Comparison of ENCODE assay signal across 1 worm cellular context in genomic region chrIII:5274715-5275355, ce11.
A peak's percentile ranks its signal among the peaks of the same experiment; 100 is the strongest.
TF ChIP-seq lines count a peak whose summit lies in the region.

Gene daf-41 (minus strand): TSS chrIII:5274765.
Gene toc-1 (plus strand): TSS chrIII:5275251.

TF ChIP-seq in whole organism, L1 larva, 84 proteins besides CTCF, POLR2A, EP300 and RAD21 (continued from another document):
- TF ChIP-seq C34B4.2 (tag; optimal IDR thresholded peaks at IDR 0.05; lab: Kevin White, UChicago) (no peak), aha-1 (tag; optimal IDR thresholded peaks at IDR 0.05; lab: Kevin White, UChicago) (no peak), ztf-4 (tag; optimal IDR thresholded peaks at IDR 0.05; lab: Kevin White, UChicago) (no peak), grh-1 (GFP tag; IDR thresholded peaks at IDR 0.05; lab: Robert Waterston, UW) (no peak), mep-1 (tag; optimal IDR thresholded peaks at IDR 0.05; lab: Kevin White, UChicago) (peak; percentile 82), fkh-10 (GFP tag; optimal IDR thresholded peaks at IDR 0.05; lab: Kevin White, UChicago) (no peak), hlh-17 (GFP tag; optimal IDR thresholded peaks at IDR 0.05; lab: Kevin White, UChicago; ENCODE audit: borderline replicate concordance) (no peak), nhr-11 (tag; optimal IDR thresholded peaks at IDR 0.05; lab: Kevin White, UChicago) (no peak), sptf-1 (tag; optimal IDR thresholded peaks at IDR 0.05; lab: Kevin White, UChicago) (no peak), lin-13 (GFP tag; optimal IDR thresholded peaks at IDR 0.05; lab: Kevin White, UChicago) (peak; percentile 48), snu-23 (GFP tag; optimal IDR thresholded peaks at IDR 0.05; lab: Kevin White, UChicago) (peak; percentile 68), jun-1 (tag; optimal IDR thresholded peaks at IDR 0.05; lab: Kevin White, UChicago) (peak; percentile 20), F16B12.6 (tag; optimal IDR thresholded peaks at IDR 0.05; lab: Kevin White, UChicago) (peak; percentile 13), unc-130 (tag; optimal IDR thresholded peaks at IDR 0.05; lab: Kevin White, UChicago) (peak; percentile 17), nhr-77 (tag; optimal IDR thresholded peaks at IDR 0.05; lab: Kevin White, UChicago) (no peak), lin-14 (GFP tag; optimal IDR thresholded peaks at IDR 0.05; lab: Kevin White, UChicago) (peak; percentile 65), lir-3 (tag; optimal IDR thresholded peaks at IDR 0.05; lab: Kevin White, UChicago; ENCODE audit: poor library complexity) (no peak), zag-1 (tag; optimal IDR thresholded peaks at IDR 0.05; lab: Kevin White, UChicago) (no peak), ceh-8 (GFP tag; optimal IDR thresholded peaks at IDR 0.05; lab: Kevin White, UChicago) (peak; percentile 16)
